Worm (Caenorhabditis elegans) whole organism, mixed stage, embryonic: Measurements from ENCODE around the gene ger-1.

ENCODE experiments used
- ceh-83 ChIP-seq: fragments of 200-800 bp; sonication (Bioruptor generic); optimal IDR thresholded peaks from 2 replicates; lab custom pipeline; 2018; ENCODE audit warnings: mild to moderate bottlenecking, missing genetic modification characterization, missing compliant biosample characterization
- elt-1 ChIP-seq: sonication (generic microtip); optimal IDR thresholded peaks from 2 replicates; lab custom pipeline; 2017; ENCODE audit warnings: missing genetic modification characterization, mild to moderate bottlenecking, missing compliant biosample characterization, antibody characterized with exemption, moderate library complexity, borderline replicate concordance; ENCODE audit not compliant: insufficient read depth
- lin-13 ChIP-seq: fragments of 150-350 bp; optimal IDR thresholded peaks from 2 replicates; lab custom pipeline; 2014; ENCODE audit warnings: missing biosample characterization, missing genetic modification characterization
- mab-5 ChIP-seq: fragments of 150-350 bp; optimal IDR thresholded peaks from 2 replicates; lab custom pipeline; 2014; ENCODE audit warnings: missing biosample characterization, missing genetic modification characterization
- mls-2 ChIP-seq: sonication (generic microtip); optimal IDR thresholded peaks from 2 replicates; lab custom pipeline; 2016; ENCODE audit warnings: mild to moderate bottlenecking, missing genetic modification characterization, moderate library complexity, missing compliant biosample characterization
- sem-2 ChIP-seq: fragments of 200-800 bp; sonication (Bioruptor generic); optimal IDR thresholded peaks from 2 replicates; lab custom pipeline; 2018; ENCODE audit warnings: mild to moderate bottlenecking, missing genetic modification characterization, missing compliant biosample characterization
- snpc-4 ChIP-seq: fragments of 150-350 bp; optimal IDR thresholded peaks from 2 replicates; lab custom pipeline; 2014; ENCODE audit warnings: missing biosample characterization, missing genetic modification characterization
- unc-120 ChIP-seq: sonication (generic microtip); optimal IDR thresholded peaks from 2 replicates; lab custom pipeline; 2017; ENCODE audit warnings: missing genetic modification characterization, missing compliant biosample characterization; ENCODE audit not compliant: poor library complexity, severe bottlenecking
- unc-39 ChIP-seq: fragments of 150-350 bp; optimal IDR thresholded peaks from 2 replicates; lab custom pipeline; 2014; ENCODE audit warnings: missing biosample characterization, missing genetic modification characterization
- unc-62 ChIP-seq: fragments of 150-350 bp; optimal IDR thresholded peaks from 2 replicates; lab custom pipeline; 2014; ENCODE audit warnings: missing biosample characterization, missing genetic modification reagents, missing genetic modification characterization
- ztf-11 ChIP-seq: fragments of 150-350 bp; optimal IDR thresholded peaks from 2 replicates; lab custom pipeline; 2014; ENCODE audit warnings: missing biosample characterization, missing genetic modification characterization

ce11 chrIII:7095156-7095555 lies 27.9 kb upstream of the ger-1 start, which contains the start of gene nhr-9:
- TF ChIP-seq unc-39 (tag; lab: Kevin White, UChicago) (no peak), mls-2 (tag; lab: Kevin White, UChicago) (no peak), ztf-11 (no peak), unc-120 (tag; lab: Kevin White, UChicago) (no peak), snpc-4 (tag; lab: Kevin White, UChicago) (no peak), mab-5 (tag; lab: Kevin White, UChicago) (no peak), lin-13 (no peak), ceh-83 (no peak), elt-1 (tag; lab: Kevin White, UChicago) (no peak), sem-2 (GFP tag; lab: Kevin White, UChicago) (no peak), unc-62 (GFP tag; lab: Kevin White, UChicago) (no peak)
